Worm (Caenorhabditis elegans) whole organism, early embryonic: ENCODE measurements around the gene C40H5.2.

Source experiments
- B0310.2 ChIP-seq: sonication (generic microtip); optimal IDR thresholded peaks from 2 replicates; lab custom pipeline; 2016; ENCODE audit warnings: mild to moderate bottlenecking, missing genetic modification characterization, missing compliant biosample characterization
- F13C5.2 ChIP-seq: sonication (generic microtip); optimal IDR thresholded peaks from 2 replicates; lab custom pipeline; 2017; ENCODE audit warnings: mild to moderate bottlenecking, missing genetic modification characterization, inconsistent platforms, missing compliant biosample characterization
- aly-1 ChIP-seq: sonication (generic microtip); optimal IDR thresholded peaks from 2 replicates; lab custom pipeline; 2016; ENCODE audit warnings: missing genetic modification characterization, missing compliant biosample characterization
- ama-1 ChIP-seq: fragments of 150-350 bp; optimal IDR thresholded peaks from 2 replicates; lab custom pipeline; 2014
- ceh-13 ChIP-seq: fragments of 200-800 bp; sonication (Bioruptor generic); optimal IDR thresholded peaks from 2 replicates; lab custom pipeline; 2018; ENCODE audit warnings: mild to moderate bottlenecking, missing genetic modification characterization, missing compliant biosample characterization
- ceh-36 ChIP-seq: sonication (generic microtip); optimal IDR thresholded peaks from 2 replicates; lab custom pipeline; 2016; ENCODE audit warnings: missing genetic modification characterization, inconsistent platforms, missing compliant biosample characterization
- ets-7 ChIP-seq: sonication (generic microtip); optimal IDR thresholded peaks from 2 replicates; lab custom pipeline; 2016; ENCODE audit warnings: missing genotype, missing genetic modification characterization, missing compliant biosample characterization
- flt-1 ChIP-seq: fragments of 200-800 bp; sonication (Bioruptor generic); IDR thresholded peaks from 2 replicates; pipeline ENCODE4 v1.3.6; 2022; ENCODE audit warnings: missing genetic modification characterization, missing compliant biosample characterization
- hmbx-1 ChIP-seq: sonication (generic microtip); optimal IDR thresholded peaks from 2 replicates; lab custom pipeline; 2016; ENCODE audit warnings: mild to moderate bottlenecking, missing genetic modification characterization, missing compliant biosample characterization
- hmg-4 ChIP-seq: fragments of 200-800 bp; sonication (Bioruptor generic); optimal IDR thresholded peaks from 2 replicates; lab custom pipeline; 2018; ENCODE audit warnings: mild to moderate bottlenecking, missing genetic modification characterization, missing compliant biosample characterization
- hnd-1 ChIP-seq: sonication (generic microtip); optimal IDR thresholded peaks from 2 replicates; lab custom pipeline; 2016; ENCODE audit warnings: missing genetic modification characterization, missing compliant biosample characterization
- pes-1 ChIP-seq: fragments of 200-800 bp; sonication (Bioruptor generic); IDR thresholded peaks from 2 replicates; pipeline ENCODE4 v1.3.6; 2022; ENCODE audit warnings: missing genetic modification reagents, missing genetic modification characterization, missing compliant biosample characterization
- scrt-1 ChIP-seq: fragments of 200-800 bp; sonication (Bioruptor generic); IDR thresholded peaks from 2 replicates; pipeline ENCODE4 v1.3.6; 2022; ENCODE audit warnings: missing genetic modification characterization, missing compliant biosample characterization
- sea-1 ChIP-seq: fragments of 200-800 bp; sonication (Bioruptor generic); conservative IDR thresholded peaks from 2 replicates; pipeline ENCODE4 v1.3.6; 2022; ENCODE audit warnings: missing genetic modification characterization, missing compliant biosample characterization
- tbx-11 ChIP-seq: fragments of 200-800 bp; sonication (Bioruptor generic); IDR thresholded peaks from 2 replicates; pipeline ENCODE4 v1.3.6; 2022; ENCODE audit warnings: missing genetic modification characterization, missing compliant biosample characterization
- tbx-37 ChIP-seq: fragments of 200-800 bp; sonication (Bioruptor generic); conservative IDR thresholded peaks from 2 replicates; pipeline ENCODE4 v1.3.6; 2022; ENCODE audit warnings: missing genetic modification reagents, missing genetic modification characterization, missing compliant biosample characterization
- tra-4 ChIP-seq: sonication (generic microtip); optimal IDR thresholded peaks from 2 replicates; lab custom pipeline; 2017; ENCODE audit warnings: missing genetic modification characterization, missing compliant biosample characterization

Gene C40H5.2

ce11 chrX:11790600-11790999 lies 44.7 kb downstream of the C40H5.2 start:
- TF ChIP-seq tbx-37 (no peak), ceh-13 (GFP tag; lab: Kevin White, UChicago) (no peak), hmbx-1 (tag; lab: Kevin White, UChicago) (no peak), sea-1 (GFP tag; lab: Robert Waterston, UW) (no peak), tra-4 (tag; lab: Kevin White, UChicago) (no peak), tbx-11 (GFP tag; lab: Robert Waterston, UW) (no peak), flt-1 (GFP tag; lab: Robert Waterston, UW) (no peak), hmg-4 (no peak), ceh-36 (no peak), pes-1 (GFP tag; lab: Robert Waterston, UW) (no peak), aly-1 (tag; lab: Kevin White, UChicago) (no peak), hnd-1 (no peak), B0310.2 (no peak), F13C5.2 (no peak), scrt-1 (no peak), ama-1 (no peak)

- TF ChIP-seq ets-7 (tag; lab: Kevin White, UChicago) (no peak), sea-1 (GFP tag; lab: Robert Waterston, UW) (no peak), ceh-36 (no peak), F13C5.2 (no peak), flt-1 (GFP tag; lab: Robert Waterston, UW) (no peak), tbx-11 (GFP tag; lab: Robert Waterston, UW) (no peak), scrt-1 (no peak), tbx-37 (no peak), hnd-1 (no peak), ama-1 (no peak), hmbx-1 (tag; lab: Kevin White, UChicago) (no peak), pes-1 (GFP tag; lab: Robert Waterston, UW) (no peak), B0310.2 (no peak), aly-1 (tag; lab: Kevin White, UChicago) (no peak), ceh-13 (GFP tag; lab: Kevin White, UChicago) (no peak), tra-4 (tag; lab: Kevin White, UChicago) (no peak), hmg-4 (no peak)
Observed at ce11 chrX:11791364-11792221, 45.7 kb downstream of the C40H5.2 start.

ce11 chrX:11792730-11793129 lies 46.9 kb downstream of the C40H5.2 start:
- TF ChIP-seq B0310.2 (no peak), flt-1 (GFP tag; lab: Robert Waterston, UW) (no peak)

ce11 chrX:11798057-11798555 lies 52.2 kb downstream of the C40H5.2 start, which contains the start of gene rsd-3:
rsd-3 (plus strand) TSS chrX:11798505.
- TF ChIP-seq sea-1 (GFP tag; lab: Robert Waterston, UW) (no peak), tra-4 (tag; lab: Kevin White, UChicago) (no peak), hnd-1 (no peak), hmbx-1 (tag; lab: Kevin White, UChicago) (no peak), pes-1 (GFP tag; lab: Robert Waterston, UW) (0 out of 2 replicates have a peak, but pooled peaks have one; percentile 15), ama-1 (no peak), flt-1 (GFP tag; lab: Robert Waterston, UW) (peak; percentile 5; the same call in 1 of the 2 replicates), ceh-36 (no peak), tbx-37 (no peak), B0310.2 (no peak), ceh-13 (GFP tag; lab: Kevin White, UChicago) (no peak), F13C5.2 (peak; percentile 14), aly-1 (tag; lab: Kevin White, UChicago) (no peak), tbx-11 (GFP tag; lab: Robert Waterston, UW) (no peak), scrt-1 (no peak), hmg-4 (peak; percentile 77), ets-7 (tag; lab: Kevin White, UChicago) (no peak)

ce11 chrX:11804057-11804456 lies 58.2 kb downstream of the C40H5.2 start, which contains the start of gene C34E11.4:
C34E11.4 (plus strand) TSS chrX:11804210.
- no peak for TF ChIP-seq B0310.2
- no peak for TF ChIP-seq tbx-11 (GFP tag; lab: Robert Waterston, UW)
- no peak for TF ChIP-seq flt-1 (GFP tag; lab: Robert Waterston, UW)
- TF ChIP-seq hmbx-1 (tag; lab: Kevin White, UChicago): no peak
- no peak for TF ChIP-seq sea-1 (GFP tag; lab: Robert Waterston, UW)
- no peak for TF ChIP-seq ets-7 (tag; lab: Kevin White, UChicago)
- no peak for TF ChIP-seq ceh-36
- TF ChIP-seq scrt-1: no peak
- TF ChIP-seq aly-1 (tag; lab: Kevin White, UChicago): no peak
- no peak for TF ChIP-seq ama-1
- no peak for TF ChIP-seq ceh-13 (GFP tag; lab: Kevin White, UChicago)
- TF ChIP-seq tbx-37: no peak

- no peak for TF ChIP-seq hnd-1
- TF ChIP-seq B0310.2: no peak
Observed at ce11 chrX:11806175-11806853, 60.4 kb downstream of the C40H5.2 start.
